Worm (Caenorhabditis elegans) whole organism, L4 larva: Measurements from ENCODE around the gene skr-7.

Experiments used
- F26F4.8 ChIP-seq: fragments of 200-800 bp; sonication (Bioruptor generic); conservative IDR thresholded peaks from 2 replicates; pipeline ENCODE4 v1.3.6; 2022; ENCODE audit warnings: missing genetic modification characterization, missing compliant biosample characterization
- R02D3.7 ChIP-seq: fragments of 150-350 bp; sonication (generic microtip); optimal IDR thresholded peaks from 3 replicates; lab custom pipeline; 2014; ENCODE audit warnings: missing biosample characterization, missing genetic modification characterization
- Y48G9A.11 ChIP-seq: fragments of 200-800 bp; sonication (Bioruptor generic); IDR thresholded peaks from 2 replicates; pipeline ENCODE4 v1.3.6; 2022; ENCODE audit warnings: missing genetic modification reagents, missing genetic modification characterization, missing compliant biosample characterization
- ama-1 ChIP-seq: fragments of 150-350 bp; optimal IDR thresholded peaks from 2 replicates; lab custom pipeline; 2014; ENCODE audit warnings: inconsistent platforms, mixed read lengths
- ceh-32 ChIP-seq: sonication (generic microtip); optimal IDR thresholded peaks from 2 replicates; lab custom pipeline; 2016; ENCODE audit warnings: mild to moderate bottlenecking, missing genetic modification characterization, missing compliant biosample characterization; ENCODE audit not compliant: poor library complexity
- ceh-44 ChIP-seq: fragments of 200-800 bp; sonication (Bioruptor generic); IDR thresholded peaks from 2 replicates; pipeline ENCODE4 v1.3.6; 2022; ENCODE audit warnings: missing genetic modification reagents, missing genetic modification characterization, missing compliant biosample characterization
- daf-16 ChIP-seq, 3 experiments: sonication (generic microtip); optimal IDR thresholded peaks; 2 replicates each; lab custom pipeline; 2016 to 2017; ENCODE audit warnings: missing genetic modification characterization in 3 of 3, missing genetic modification reagents in 3 of 3, mild to moderate bottlenecking in 2 of 3, missing compliant biosample characterization in 2 of 3, missing biosample characterization in 1 of 3, moderate library complexity in 1 of 3
- dmd-6 ChIP-seq: fragments of 200-800 bp; sonication (Bioruptor generic); IDR thresholded peaks from 2 replicates; pipeline ENCODE4 v1.3.6; 2022; ENCODE audit warnings: missing genetic modification reagents, missing genetic modification characterization, missing compliant biosample characterization
- dmd-9 ChIP-seq: fragments of 200-800 bp; sonication (Bioruptor generic); IDR thresholded peaks from 2 replicates; pipeline ENCODE4 v1.3.6; 2022; ENCODE audit warnings: missing genetic modification reagents, missing genetic modification characterization, missing compliant biosample characterization
- duxl-1 ChIP-seq: sonication (generic microtip); optimal IDR thresholded peaks from 2 replicates; lab custom pipeline; 2016; ENCODE audit warnings: mild to moderate bottlenecking, missing genetic modification characterization, moderate library complexity, missing compliant biosample characterization; ENCODE audit not compliant: poor library complexity
- gei-8 ChIP-seq: fragments of 200-800 bp; sonication (Bioruptor generic); optimal IDR thresholded peaks from 2 replicates; lab custom pipeline; 2018; ENCODE audit warnings: mild to moderate bottlenecking, missing genetic modification characterization, missing compliant biosample characterization
- jun-1 ChIP-seq: fragments of 150-350 bp; optimal IDR thresholded peaks from 2 replicates; lab custom pipeline; 2014; ENCODE audit warnings: missing biosample characterization, missing genetic modification reagents, missing genetic modification characterization
- lim-7 ChIP-seq: fragments of 200-800 bp; sonication (Bioruptor generic); IDR thresholded peaks from 2 replicates; pipeline ENCODE4 v1.3.6; 2022; ENCODE audit warnings: missing genetic modification characterization, missing compliant biosample characterization
- lin-15B ChIP-seq: fragments of 150-350 bp; sonication (generic microtip); optimal IDR thresholded peaks from 3 replicates; lab custom pipeline; 2014; ENCODE audit warnings: missing biosample characterization, missing genetic modification characterization
- lin-29 ChIP-seq: fragments of 200-800 bp; sonication (Bioruptor generic); IDR thresholded peaks from 2 replicates; pipeline ENCODE4 v1.3.6; 2022; ENCODE audit warnings: missing genetic modification reagents, missing genetic modification characterization, missing compliant biosample characterization
- lsy-2 ChIP-seq, 2 experiments: fragments of 150-350 bp in 1 of 2; sonication (generic microtip) in 1 of 2; optimal IDR thresholded peaks; 2 replicates each; lab custom pipeline; 2014 to 2017; ENCODE audit warnings: missing biosample characterization in 2 of 2, missing genetic modification characterization in 2 of 2
- madf-5 ChIP-seq, 2 experiments: fragments of 200-800 bp; sonication (Bioruptor generic); IDR thresholded peaks; 2 replicates each; pipeline ENCODE4 v1.3.6; 2022; ENCODE audit warnings: missing compliant biosample characterization in 2 of 2, missing genetic modification characterization in 2 of 2
- nhr-28 ChIP-seq: fragments of 150-350 bp; optimal IDR thresholded peaks from 2 replicates; lab custom pipeline; 2014; ENCODE audit warnings: missing biosample characterization, missing genetic modification characterization
- nhr-76 ChIP-seq: fragments of 150-350 bp; optimal IDR thresholded peaks from 2 replicates; lab custom pipeline; 2014; ENCODE audit warnings: missing biosample characterization, missing genetic modification characterization
- nhr-77 ChIP-seq: fragments of 150-350 bp; optimal IDR thresholded peaks from 2 replicates; lab custom pipeline; 2014; ENCODE audit warnings: missing biosample characterization, missing genetic modification characterization
- saeg-2 ChIP-seq: fragments of 200-800 bp; sonication (Bioruptor generic); IDR thresholded peaks from 2 replicates; pipeline ENCODE4 v1.3.6; 2022; ENCODE audit warnings: missing genetic modification reagents, missing genetic modification characterization, missing compliant biosample characterization
- skn-1 ChIP-seq: fragments of 150-350 bp; optimal IDR thresholded peaks from 2 replicates; lab custom pipeline; 2014; ENCODE audit warnings: missing biosample characterization, missing genetic modification characterization
- snpc-1.2 ChIP-seq: fragments of 200-800 bp; sonication (Bioruptor generic); IDR thresholded peaks from 2 replicates; pipeline ENCODE4 v1.3.6; 2022; ENCODE audit warnings: missing genetic modification reagents, missing genetic modification characterization, missing compliant biosample characterization
- zfp-3 ChIP-seq: fragments of 200-800 bp; sonication (Bioruptor generic); conservative IDR thresholded peaks from 2 replicates; pipeline ENCODE4 v1.3.6; 2022; ENCODE audit warnings: missing genetic modification reagents, missing genetic modification characterization, missing compliant biosample characterization

The skr-7 gene

DNA sequence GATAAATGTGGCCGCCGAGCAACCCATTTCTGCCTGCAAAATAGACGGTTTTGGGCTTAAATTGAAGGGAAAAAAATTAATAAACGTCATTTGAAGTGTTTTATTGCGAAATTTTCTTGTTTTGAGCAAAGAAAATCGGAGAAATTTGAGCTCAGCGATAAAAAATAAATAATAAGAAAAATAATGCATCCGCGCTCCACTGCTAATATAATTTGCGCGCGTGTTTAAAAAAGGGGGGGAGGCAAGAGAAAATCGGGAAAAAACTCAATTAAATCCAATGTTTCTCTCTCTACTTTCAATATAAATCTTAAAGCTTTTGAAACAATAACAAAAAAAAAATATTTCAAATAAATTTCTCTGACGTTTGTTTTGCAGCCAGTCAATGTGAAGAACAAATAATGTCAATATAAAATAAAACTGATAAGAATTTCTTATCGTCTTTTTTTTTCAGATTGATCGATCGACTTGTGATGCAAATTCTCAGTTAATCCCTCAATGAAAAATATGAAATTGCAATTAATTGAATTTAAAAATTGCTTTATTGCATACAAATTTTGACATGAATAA, 28.4 kb downstream of the skr-7 start, which contains the start of gene rft-2 (continued):
- TF ChIP-seq daf-16 (GFP tag; optimal IDR thresholded peaks at IDR 0.05; lab: Kevin White, UChicago) (no peak), daf-16 (tag; optimal IDR thresholded peaks at IDR 0.05; lab: Kevin White, UChicago) (peak; percentile 54)

DNA sequence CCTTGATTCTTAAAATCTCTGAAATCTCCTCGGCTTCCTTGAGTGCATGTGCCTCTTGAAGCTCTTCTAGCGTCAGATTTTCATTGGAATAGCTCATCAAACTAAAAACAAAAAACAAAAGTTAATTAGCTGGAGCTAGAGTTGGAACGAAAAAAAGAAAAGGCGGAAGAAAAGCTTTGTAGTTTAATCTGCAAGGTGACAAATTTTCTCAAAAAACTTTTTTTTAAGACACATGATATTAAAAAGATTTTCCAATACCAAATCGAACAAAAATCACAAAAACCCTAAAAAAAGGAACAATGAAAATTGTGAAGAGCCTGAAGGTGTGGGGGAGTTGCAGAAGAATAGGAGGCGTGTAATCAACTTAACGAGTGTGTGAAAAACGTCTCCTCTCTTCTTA, 32.4 kb downstream of the skr-7 start, which contains the start of gene gnrr-5:
Gene gnrr-5, minus strand, starts transcription at position 101 of the 400 bp plus-strand sequence.
- TF ChIP-seq jun-1 = no peak
- TF ChIP-seq madf-5 (GFP tag; IDR thresholded peaks at IDR 0.05; lab: Robert Waterston, UW) = no peak
- TF ChIP-seq lim-7 (GFP tag; lab: Robert Waterston, UW) = no peak
- TF ChIP-seq nhr-77 = no peak
- no peak for TF ChIP-seq skn-1 (tag; lab: Kevin White, UChicago)

ce11 chrV:4471065-4471464, 48.8 kb downstream of the skr-7 start, which contains the start of gene T08H10.3:
Gene T08H10.3, plus strand, starts transcription at chrV:4471365.
- no peak for TF ChIP-seq zfp-3 (GFP tag; lab: Robert Waterston, UW)
- TF ChIP-seq ama-1 (lab: Kevin White, UChicago) = no peak
- no peak for TF ChIP-seq skn-1 (tag; lab: Kevin White, UChicago)
- TF ChIP-seq ceh-32 (tag; lab: Kevin White, UChicago) = no peak
- TF ChIP-seq lin-29 (GFP tag; lab: Robert Waterston, UW) = no peak
- no peak for TF ChIP-seq duxl-1 (tag; lab: Kevin White, UChicago)
- TF ChIP-seq lsy-2 (tag; optimal IDR thresholded peaks at IDR 0.05; lab: Kevin White, UChicago) = no peak
- no peak for TF ChIP-seq dmd-6 (GFP tag; lab: Robert Waterston, UW)
- no peak for TF ChIP-seq gei-8 (GFP tag; lab: Kevin White, UChicago)
- no peak for TF ChIP-seq Y48G9A.11
- no peak for TF ChIP-seq lin-15B (tag; lab: Kevin White, UChicago)
- no peak for TF ChIP-seq F26F4.8 (GFP tag; lab: Robert Waterston, UW)
- no peak for TF ChIP-seq dmd-9
- TF ChIP-seq saeg-2 (GFP tag; lab: Robert Waterston, UW) = no peak
- no peak for TF ChIP-seq nhr-28 (tag; lab: Kevin White, UChicago)
- no peak for TF ChIP-seq ceh-44
- TF ChIP-seq snpc-1.2 (GFP tag; lab: Robert Waterston, UW) = no peak
- no peak for TF ChIP-seq nhr-76
- TF ChIP-seq R02D3.7 (tag; lab: Kevin White, UChicago) = no peak
